Worm (Caenorhabditis elegans) whole organism, mixed stage, embryonic: ENCODE measurements around the gene F56C3.4.

Experiments used
- M03D4.4 ChIP-seq: sonication (generic microtip); optimal IDR thresholded peaks from 2 replicates; lab custom pipeline; 2017; ENCODE audit warnings: mild to moderate bottlenecking, missing genetic modification characterization, missing compliant biosample characterization
- ceh-39 ChIP-seq: fragments of 150-350 bp; optimal IDR thresholded peaks from 2 replicates; lab custom pipeline; 2014; ENCODE audit warnings: missing biosample characterization, missing genetic modification characterization
- ceh-43 ChIP-seq: fragments of 200-800 bp; sonication (Bioruptor generic); optimal IDR thresholded peaks from 2 replicates; lab custom pipeline; 2018; ENCODE audit warnings: mild to moderate bottlenecking, missing genetic modification characterization, moderate library complexity, missing compliant biosample characterization
- ceh-83 ChIP-seq: fragments of 200-800 bp; sonication (Bioruptor generic); optimal IDR thresholded peaks from 2 replicates; lab custom pipeline; 2018; ENCODE audit warnings: mild to moderate bottlenecking, missing genetic modification characterization, missing compliant biosample characterization
- ces-1 ChIP-seq: fragments of 150-350 bp; optimal IDR thresholded peaks from 2 replicates; lab custom pipeline; 2014; ENCODE audit warnings: missing biosample characterization, missing genetic modification reagents, missing genetic modification characterization
- cnd-1 ChIP-seq: fragments of 200-800 bp; sonication (Bioruptor generic); optimal IDR thresholded peaks from 2 replicates; lab custom pipeline; 2018; ENCODE audit warnings: mild to moderate bottlenecking, missing genetic modification characterization, missing compliant biosample characterization
- drap-1 ChIP-seq: fragments of 200-800 bp; sonication (Bioruptor generic); optimal IDR thresholded peaks from 3 replicates; lab custom pipeline; 2018; ENCODE audit warnings: mild to moderate bottlenecking, missing genetic modification characterization, missing compliant biosample characterization
- elt-1 ChIP-seq: sonication (generic microtip); optimal IDR thresholded peaks from 2 replicates; lab custom pipeline; 2017; ENCODE audit warnings: missing genetic modification characterization, mild to moderate bottlenecking, missing compliant biosample characterization, antibody characterized with exemption, moderate library complexity, borderline replicate concordance; ENCODE audit not compliant: insufficient read depth
- elt-3 ChIP-seq: fragments of 150-350 bp; optimal IDR thresholded peaks from 2 replicates; lab custom pipeline; 2014; ENCODE audit warnings: missing biosample characterization, missing genetic modification characterization
- flh-1 ChIP-seq: fragments of 200-800 bp; sonication (Bioruptor generic); optimal IDR thresholded peaks from 2 replicates; lab custom pipeline; 2018; ENCODE audit warnings: mild to moderate bottlenecking, missing genetic modification characterization, moderate library complexity, missing compliant biosample characterization
- ham-2 ChIP-seq: fragments of 200-800 bp; sonication (Bioruptor generic); optimal IDR thresholded peaks from 2 replicates; lab custom pipeline; 2018; ENCODE audit warnings: mild to moderate bottlenecking, missing genetic modification characterization, missing compliant biosample characterization
- hlh-1 ChIP-seq: fragments of 150-350 bp; optimal IDR thresholded peaks from 2 replicates; lab custom pipeline; 2014; ENCODE audit warnings: missing biosample characterization, missing genetic modification reagents, missing genetic modification characterization
- lin-13 ChIP-seq: fragments of 150-350 bp; optimal IDR thresholded peaks from 2 replicates; lab custom pipeline; 2014; ENCODE audit warnings: missing biosample characterization, missing genetic modification characterization
- lin-32 ChIP-seq: fragments of 200-800 bp; sonication (Bioruptor generic); optimal IDR thresholded peaks from 2 replicates; lab custom pipeline; 2018; ENCODE audit warnings: mild to moderate bottlenecking, missing genetic modification characterization, missing compliant biosample characterization
- lsy-2 ChIP-seq: fragments of 150-350 bp; optimal IDR thresholded peaks from 2 replicates; lab custom pipeline; 2014; ENCODE audit warnings: missing biosample characterization, missing genetic modification characterization
- mab-5 ChIP-seq: fragments of 150-350 bp; optimal IDR thresholded peaks from 2 replicates; lab custom pipeline; 2014; ENCODE audit warnings: missing biosample characterization, missing genetic modification characterization
- mep-1 ChIP-seq: fragments of 150-350 bp; optimal IDR thresholded peaks from 2 replicates; lab custom pipeline; 2017; ENCODE audit warnings: missing biosample characterization, missing genetic modification reagents, missing genetic modification characterization, inconsistent platforms
- mls-2 ChIP-seq: sonication (generic microtip); optimal IDR thresholded peaks from 2 replicates; lab custom pipeline; 2016; ENCODE audit warnings: mild to moderate bottlenecking, missing genetic modification characterization, moderate library complexity, missing compliant biosample characterization
- nhr-12 ChIP-seq: fragments of 150-350 bp; optimal IDR thresholded peaks from 2 replicates; lab custom pipeline; 2014; ENCODE audit warnings: missing biosample characterization, missing genetic modification characterization
- nhr-2 ChIP-seq: fragments of 150-350 bp; optimal IDR thresholded peaks from 2 replicates; lab custom pipeline; 2014; ENCODE audit warnings: missing biosample characterization, missing genetic modification characterization
- nhr-237 ChIP-seq: fragments of 150-350 bp; optimal IDR thresholded peaks from 2 replicates; lab custom pipeline; 2014; ENCODE audit warnings: missing biosample characterization, missing genetic modification characterization
- nhr-28 ChIP-seq: fragments of 150-350 bp; optimal IDR thresholded peaks from 2 replicates; lab custom pipeline; 2014; ENCODE audit warnings: missing biosample characterization, missing genetic modification characterization
- nhr-76 ChIP-seq: sonication (generic microtip); optimal IDR thresholded peaks from 2 replicates; lab custom pipeline; 2017; ENCODE audit warnings: missing biosample characterization, missing genetic modification characterization
- pha-4 ChIP-seq: fragments of 150-350 bp; optimal IDR thresholded peaks from 2 replicates; lab custom pipeline; 2018; ENCODE audit warnings: missing biosample characterization, missing genetic modification reagents, missing genetic modification characterization
- sem-2 ChIP-seq: fragments of 200-800 bp; sonication (Bioruptor generic); optimal IDR thresholded peaks from 2 replicates; lab custom pipeline; 2018; ENCODE audit warnings: mild to moderate bottlenecking, missing genetic modification characterization, missing compliant biosample characterization
- snpc-4 ChIP-seq: fragments of 150-350 bp; optimal IDR thresholded peaks from 2 replicates; lab custom pipeline; 2014; ENCODE audit warnings: missing biosample characterization, missing genetic modification characterization
- sptf-1 ChIP-seq: sonication (generic microtip); optimal IDR thresholded peaks from 2 replicates; lab custom pipeline; 2017; ENCODE audit warnings: mild to moderate bottlenecking, missing genetic modification characterization, moderate library complexity, missing compliant biosample characterization
- tbx-8 ChIP-seq: fragments of 200-800 bp; sonication (Bioruptor generic); optimal IDR thresholded peaks from 2 replicates; lab custom pipeline; 2018; ENCODE audit warnings: mild to moderate bottlenecking, missing genetic modification characterization, moderate library complexity, missing compliant biosample characterization
- unc-120 ChIP-seq: sonication (generic microtip); optimal IDR thresholded peaks from 2 replicates; lab custom pipeline; 2017; ENCODE audit warnings: missing genetic modification characterization, missing compliant biosample characterization; ENCODE audit not compliant: poor library complexity, severe bottlenecking
- unc-39 ChIP-seq: fragments of 150-350 bp; optimal IDR thresholded peaks from 2 replicates; lab custom pipeline; 2014; ENCODE audit warnings: missing biosample characterization, missing genetic modification characterization
- unc-62 ChIP-seq: fragments of 150-350 bp; optimal IDR thresholded peaks from 2 replicates; lab custom pipeline; 2014; ENCODE audit warnings: missing biosample characterization, missing genetic modification reagents, missing genetic modification characterization
- zip-8 ChIP-seq: fragments of 150-350 bp; optimal IDR thresholded peaks from 2 replicates; lab custom pipeline; 2014; ENCODE audit warnings: missing biosample characterization, missing genetic modification characterization
- ztf-11 ChIP-seq: fragments of 150-350 bp; optimal IDR thresholded peaks from 2 replicates; lab custom pipeline; 2014; ENCODE audit warnings: missing biosample characterization, missing genetic modification characterization

The F56C3.4 gene

DNA sequence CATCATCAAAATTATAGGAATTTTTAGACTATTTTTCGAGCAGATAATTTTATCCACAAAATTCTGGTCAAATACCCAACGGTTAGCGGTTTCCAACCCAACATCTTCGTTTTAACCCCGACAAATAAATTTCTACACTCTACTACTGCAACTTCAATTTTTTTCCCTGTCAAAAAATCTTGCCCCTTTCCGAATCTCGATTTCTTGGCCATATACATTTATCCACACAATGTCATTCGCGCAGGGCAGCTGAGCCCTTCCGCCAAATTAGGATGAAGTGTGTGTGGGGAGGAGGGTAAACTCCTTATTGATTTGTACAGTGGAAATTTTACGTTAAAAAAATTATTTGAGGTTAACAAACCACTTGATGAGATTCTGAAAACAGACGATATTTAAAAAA, 15.7 kb downstream of the F56C3.4 start:
- no peak for TF ChIP-seq unc-39 (tag; lab: Kevin White, UChicago)
- TF ChIP-seq lin-32: no peak
- TF ChIP-seq hlh-1: peak; percentile 48
- TF ChIP-seq lin-13: peak; percentile 79
- peak; percentile 85 for TF ChIP-seq drap-1 (GFP tag; lab: Kevin White, UChicago)
- TF ChIP-seq ceh-43: no peak
- TF ChIP-seq nhr-28 (tag; lab: Kevin White, UChicago): no peak
- TF ChIP-seq ceh-83 (GFP tag; lab: Kevin White, UChicago): no peak
- TF ChIP-seq ztf-11: peak; percentile 68
- peak; percentile 93 for TF ChIP-seq ces-1 (GFP tag; lab: Kevin White, UChicago)
- TF ChIP-seq mls-2 (tag; lab: Kevin White, UChicago): no peak
- peak; percentile 27 for TF ChIP-seq nhr-2 (tag; lab: Kevin White, UChicago)
- peak; percentile 67 for TF ChIP-seq cnd-1 (tag; lab: Kevin White, UChicago)
- TF ChIP-seq sem-2 (GFP tag; lab: Kevin White, UChicago): no peak
- TF ChIP-seq zip-8: no peak
- no peak for TF ChIP-seq snpc-4 (tag; lab: Kevin White, UChicago)
- TF ChIP-seq M03D4.4: no peak
- peak; percentile 44 for TF ChIP-seq mab-5 (tag; lab: Kevin White, UChicago)
- TF ChIP-seq elt-1 (tag; lab: Kevin White, UChicago): no peak
- peak; percentile 51 for TF ChIP-seq unc-120 (tag; lab: Kevin White, UChicago)
- peak; percentile 67 for TF ChIP-seq unc-62 (GFP tag; lab: Kevin White, UChicago)
- TF ChIP-seq ham-2 (GFP tag; lab: Kevin White, UChicago): no peak
- TF ChIP-seq nhr-12 (tag; lab: Kevin White, UChicago): peak; percentile 73
- peak; percentile 98 for TF ChIP-seq nhr-237 (tag; lab: Kevin White, UChicago)
- peak; percentile 50 for TF ChIP-seq nhr-76
- TF ChIP-seq flh-1 (GFP tag; lab: Kevin White, UChicago): no peak
- TF ChIP-seq sptf-1 (tag; lab: Kevin White, UChicago): peak; percentile 74
- peak; percentile 77 for TF ChIP-seq ceh-39
- peak; percentile 88 for TF ChIP-seq mep-1 (tag; lab: Kevin White, UChicago)
- TF ChIP-seq pha-4 (tag; lab: Kevin White, UChicago): peak; percentile 83
- peak; percentile 65 for TF ChIP-seq elt-3 (tag; lab: Kevin White, UChicago)
- peak; percentile 76 for TF ChIP-seq lsy-2 (tag; lab: Kevin White, UChicago)

DNA sequence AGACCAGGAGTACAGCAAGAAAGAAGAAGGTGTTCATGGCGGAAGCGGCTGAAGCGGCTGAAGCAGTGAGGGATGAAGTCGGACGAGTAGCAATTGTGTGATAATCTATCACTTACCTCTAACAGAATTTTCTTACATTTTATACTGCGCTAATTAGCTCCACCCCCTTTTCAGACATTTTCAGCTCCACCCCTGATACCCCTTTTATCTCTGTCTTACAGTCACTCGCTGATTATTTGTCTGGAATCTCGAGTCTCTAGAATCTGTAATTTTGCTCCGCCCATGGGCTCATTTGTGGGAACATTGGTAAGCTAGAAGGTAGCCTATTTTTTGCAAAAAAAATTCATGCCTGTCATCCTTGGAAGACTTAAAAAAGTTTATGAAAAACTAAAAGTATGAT, 16.2 kb downstream of the F56C3.4 start, which contains the start of gene ins-39:
ins-39 (minus strand) TSS at position 101 of the 400 bp plus-strand sequence.
- TF ChIP-seq pha-4 (tag; lab: Kevin White, UChicago) (no peak), sptf-1 (tag; lab: Kevin White, UChicago) (no peak), ces-1 (GFP tag; lab: Kevin White, UChicago) (no peak), snpc-4 (tag; lab: Kevin White, UChicago) (no peak)

DNA sequence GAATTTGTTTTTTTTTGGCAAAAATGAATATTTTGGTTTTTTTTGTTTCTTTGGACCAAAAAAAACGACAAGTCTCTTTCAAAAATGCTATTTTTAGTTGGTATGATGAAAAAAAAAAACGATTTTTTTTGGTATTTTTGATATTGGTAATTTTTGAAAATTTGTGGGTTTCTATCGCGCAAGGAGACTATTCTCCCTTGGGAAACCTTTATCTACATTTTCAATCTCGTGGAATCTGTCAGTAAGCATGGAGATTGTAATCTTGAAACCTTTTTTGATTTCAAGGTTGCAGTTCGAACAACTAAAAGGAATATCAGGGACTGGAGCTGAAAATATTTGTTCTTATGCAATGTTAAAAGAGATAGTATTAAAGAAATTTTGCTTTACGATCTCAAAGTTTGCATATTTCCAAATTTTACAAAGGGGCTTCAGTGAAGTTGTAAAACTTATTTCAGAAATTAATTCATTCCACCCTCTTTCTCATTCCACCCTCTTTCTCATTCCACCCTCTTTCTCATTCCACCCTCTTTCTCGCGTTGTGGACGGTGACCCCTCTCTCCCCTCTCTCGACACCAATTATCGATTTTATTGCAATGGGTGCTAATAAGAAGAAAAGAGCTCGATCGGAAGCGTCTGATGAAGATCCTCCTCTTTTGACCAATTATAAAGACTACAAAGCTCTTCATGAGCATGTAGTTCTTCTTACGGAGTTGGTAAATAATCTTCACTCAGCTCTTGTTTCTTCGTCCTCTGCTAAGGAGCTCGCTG, 21.4 kb downstream of the F56C3.4 start:
- TF ChIP-seq ceh-83 (GFP tag; lab: Kevin White, UChicago) (no peak), ztf-11 (no peak), tbx-8 (GFP tag; lab: Kevin White, UChicago) (no peak), elt-1 (tag; lab: Kevin White, UChicago) (no peak), unc-39 (tag; lab: Kevin White, UChicago) (no peak), ham-2 (GFP tag; lab: Kevin White, UChicago) (no peak)

DNA sequence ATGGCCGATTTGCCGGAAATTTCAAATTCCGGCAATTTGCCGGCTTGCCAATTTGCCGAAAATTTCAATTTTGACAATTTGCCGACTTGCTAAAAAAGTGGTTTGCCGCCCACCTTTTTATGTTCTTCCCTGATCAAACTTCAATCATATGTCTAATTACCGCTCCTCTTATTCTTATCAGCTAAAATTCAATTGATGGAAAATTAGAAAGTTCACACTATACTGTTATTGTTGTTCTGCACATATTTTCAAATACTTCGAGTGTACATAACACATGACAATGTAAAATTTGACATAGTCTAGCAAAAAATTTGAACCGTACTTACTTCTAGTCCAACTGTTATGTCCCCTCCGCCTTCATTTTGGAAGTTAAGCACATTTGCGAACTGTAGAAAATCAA, 22.7 kb downstream of the F56C3.4 start:
- no peak for TF ChIP-seq cnd-1 (tag; lab: Kevin White, UChicago)
